Fruit fly (Drosophila melanogaster): ENCODE data around the gene CG14454.

- TF ChIP-seq ss (GFP tag; optimal IDR thresholded peaks at IDR 0.05): no peak
- no peak for TF ChIP-seq Hr38 (GFP tag; optimal IDR thresholded peaks at IDR 0.05)
- no peak for TF ChIP-seq Met (GFP tag; optimal IDR thresholded peaks at IDR 0.05)
- TF ChIP-seq Sox14 (GFP tag; optimal IDR thresholded peaks at IDR 0.05): no peak
- no peak for TF ChIP-seq Lpt (GFP tag; optimal IDR thresholded peaks at IDR 0.05)
- no peak for TF ChIP-seq fd59A (GFP tag; optimal IDR thresholded peaks at IDR 0.05)
- TF ChIP-seq vri (GFP tag; optimal IDR thresholded peaks at IDR 0.05): no peak
- no peak for TF ChIP-seq fd85E (GFP tag; optimal IDR thresholded peaks at IDR 0.05)
- TF ChIP-seq lz (GFP tag; optimal IDR thresholded peaks at IDR 0.05): no peak
- TF ChIP-seq CG6854 (GFP tag; optimal IDR thresholded peaks at IDR 0.05): no peak
- TF ChIP-seq svp (GFP tag): no peak
- no peak for TF ChIP-seq pdm3 (GFP tag; optimal IDR thresholded peaks at IDR 0.05)
Observed at dm6 chr3L:22670174-22670573, 22.2 kb downstream of the CG14454 start.

Measured in whole organism, prepupa.